Worm (Caenorhabditis elegans): Measurements from ENCODE around the gene F25E5.8.

ce11 chrV:7472815-7473214 is 37.1 kb downstream of the F25E5.8 start, which contains the start of gene str-28:
- no peak for TF ChIP-seq elt-1 (tag; optimal IDR thresholded peaks at IDR 0.05; ENCODE audit: borderline replicate concordance, insufficient read depth)
- TF ChIP-seq lin-13 (tag; optimal IDR thresholded peaks at IDR 0.05), result no peak
- no peak for TF ChIP-seq snpc-4 (tag; optimal IDR thresholded peaks at IDR 0.05)
- no peak for TF ChIP-seq nhr-237 (tag; optimal IDR thresholded peaks at IDR 0.05)
- no peak for TF ChIP-seq nhr-76 (tag; optimal IDR thresholded peaks at IDR 0.05)
- TF ChIP-seq ztf-11 (tag; optimal IDR thresholded peaks at IDR 0.05), result no peak
- no peak for TF ChIP-seq pha-4 (tag; optimal IDR thresholded peaks at IDR 0.05)
- TF ChIP-seq unc-39 (tag; optimal IDR thresholded peaks at IDR 0.05), result no peak
- no peak for TF ChIP-seq nhr-2 (tag; optimal IDR thresholded peaks at IDR 0.05)
- TF ChIP-seq sptf-1 (tag; optimal IDR thresholded peaks at IDR 0.05), result no peak
- no peak for TF ChIP-seq bed-3 (GFP tag; optimal IDR thresholded peaks at IDR 0.05)
